Worm (Caenorhabditis elegans) whole organism, L2 larva: ENCODE data around the gene B0410.3.

Source experiments
- F13H6.1 ChIP-seq: sonication (generic microtip); optimal IDR thresholded peaks from 2 replicates; lab custom pipeline; 2016; ENCODE audit warnings: missing genetic modification characterization, missing compliant biosample characterization
- ama-1 ChIP-seq: fragments of 150-350 bp; optimal IDR thresholded peaks from 2 replicates; lab custom pipeline; 2018; ENCODE audit warnings: inconsistent platforms
- egl-27 ChIP-seq: sonication (generic microtip); optimal IDR thresholded peaks from 3 replicates; lab custom pipeline; 2017; ENCODE audit warnings: missing biosample characterization, missing genetic modification reagents, missing genetic modification characterization
- lin-39 ChIP-seq: fragments of 150-350 bp; optimal IDR thresholded peaks from 2 replicates; lab custom pipeline; 2014; ENCODE audit warnings: missing biosample characterization, missing genetic modification reagents, missing genetic modification characterization
- mdl-1 ChIP-seq, 2 experiments: fragments of 150-350 bp in 1 of 2; sonication (generic microtip) in 1 of 2; optimal IDR thresholded peaks; 2 replicates each; lab custom pipeline; 2017; ENCODE audit warnings: missing biosample characterization in 2 of 2, missing genetic modification characterization in 2 of 2
- snpc-4 ChIP-seq: fragments of 150-350 bp; optimal IDR thresholded peaks from 2 replicates; lab custom pipeline; 2014; ENCODE audit warnings: missing biosample characterization, missing genetic modification characterization
- unc-62 ChIP-seq: fragments of 150-350 bp; optimal IDR thresholded peaks from 2 replicates; lab custom pipeline; 2014; ENCODE audit warnings: missing biosample characterization, missing genetic modification reagents, missing genetic modification characterization

DNA sequence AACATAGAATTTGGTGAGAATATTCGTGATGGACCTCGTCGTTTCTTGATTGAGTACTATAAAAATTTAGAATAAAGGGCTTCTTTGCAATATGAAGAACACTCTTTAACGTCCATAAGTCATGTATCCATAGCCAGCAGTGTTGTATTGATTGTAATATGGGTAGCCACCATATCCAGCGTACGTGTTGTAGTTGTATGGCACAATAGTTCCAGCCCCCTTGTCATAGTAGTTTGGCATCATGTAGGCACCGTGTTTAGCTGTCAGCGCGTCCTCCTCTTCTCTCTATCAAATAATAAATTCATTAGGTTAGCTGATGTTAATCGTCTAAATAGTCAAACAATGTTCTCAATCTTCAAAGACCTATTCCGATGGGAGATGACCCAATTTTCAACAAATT is 18.0 kb downstream of the B0410.3 start:
- TF ChIP-seq lin-39 (tag; lab: Kevin White, UChicago) (no peak), unc-62 (no peak), snpc-4 (no peak), mdl-1 (tag; optimal IDR thresholded peaks at IDR 0.05; lab: Kevin White, UChicago) (no peak), F13H6.1 (tag; lab: Kevin White, UChicago) (no peak), ama-1 (lab: Kevin White, UChicago) (no peak), egl-27 (no peak)
